Worm (Caenorhabditis elegans) whole organism, mixed stage, embryonic: ENCODE results near the gene F23H11.7.

Experiments used
- elt-3 ChIP-seq: fragments of 150-350 bp; optimal IDR thresholded peaks from 2 replicates; lab custom pipeline; 2014; ENCODE audit warnings: missing biosample characterization, missing genetic modification characterization
- flh-1 ChIP-seq: fragments of 200-800 bp; sonication (Bioruptor generic); optimal IDR thresholded peaks from 2 replicates; lab custom pipeline; 2018; ENCODE audit warnings: mild to moderate bottlenecking, missing genetic modification characterization, moderate library complexity, missing compliant biosample characterization
- mab-5 ChIP-seq: fragments of 150-350 bp; optimal IDR thresholded peaks from 2 replicates; lab custom pipeline; 2014; ENCODE audit warnings: missing biosample characterization, missing genetic modification characterization
- mep-1 ChIP-seq: fragments of 150-350 bp; optimal IDR thresholded peaks from 2 replicates; lab custom pipeline; 2017; ENCODE audit warnings: missing biosample characterization, missing genetic modification reagents, missing genetic modification characterization, inconsistent platforms
- nhr-12 ChIP-seq: fragments of 150-350 bp; optimal IDR thresholded peaks from 2 replicates; lab custom pipeline; 2014; ENCODE audit warnings: missing biosample characterization, missing genetic modification characterization
- nhr-76 ChIP-seq: sonication (generic microtip); optimal IDR thresholded peaks from 2 replicates; lab custom pipeline; 2017; ENCODE audit warnings: missing biosample characterization, missing genetic modification characterization
- pha-4 ChIP-seq: fragments of 150-350 bp; optimal IDR thresholded peaks from 2 replicates; lab custom pipeline; 2018; ENCODE audit warnings: missing biosample characterization, missing genetic modification reagents, missing genetic modification characterization
- snpc-4 ChIP-seq: fragments of 150-350 bp; optimal IDR thresholded peaks from 2 replicates; lab custom pipeline; 2014; ENCODE audit warnings: missing biosample characterization, missing genetic modification characterization
- sptf-1 ChIP-seq: sonication (generic microtip); optimal IDR thresholded peaks from 2 replicates; lab custom pipeline; 2017; ENCODE audit warnings: mild to moderate bottlenecking, missing genetic modification characterization, moderate library complexity, missing compliant biosample characterization
- unc-39 ChIP-seq: fragments of 150-350 bp; optimal IDR thresholded peaks from 2 replicates; lab custom pipeline; 2014; ENCODE audit warnings: missing biosample characterization, missing genetic modification characterization
- unc-62 ChIP-seq: fragments of 150-350 bp; optimal IDR thresholded peaks from 2 replicates; lab custom pipeline; 2014; ENCODE audit warnings: missing biosample characterization, missing genetic modification reagents, missing genetic modification characterization
- ztf-11 ChIP-seq: fragments of 150-350 bp; optimal IDR thresholded peaks from 2 replicates; lab custom pipeline; 2014; ENCODE audit warnings: missing biosample characterization, missing genetic modification characterization

DNA sequence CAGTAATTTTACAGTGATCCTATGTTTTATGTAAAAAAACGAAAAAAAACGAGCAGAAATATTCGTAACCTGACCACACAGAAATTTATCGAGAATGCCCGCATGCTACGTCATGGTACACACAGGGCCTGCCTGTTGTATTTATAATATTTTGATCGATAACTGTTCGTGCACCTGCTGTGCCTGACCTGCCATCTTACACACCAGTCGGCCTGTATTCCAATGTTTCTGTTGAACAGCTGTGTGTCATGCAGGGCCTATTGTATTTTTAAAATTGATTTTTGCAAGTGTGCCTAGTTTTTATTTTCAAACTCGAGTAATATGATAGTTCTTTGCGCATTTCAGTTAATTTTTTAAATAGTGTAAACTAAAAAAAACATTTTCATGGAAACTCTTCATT, 47.0 kb upstream of the F23H11.7 start:
- TF ChIP-seq nhr-12 (tag; lab: Kevin White, UChicago) (no peak), unc-39 (tag; lab: Kevin White, UChicago) (no peak), unc-62 (GFP tag; lab: Kevin White, UChicago) (no peak), nhr-76 (tag; lab: Kevin White, UChicago) (no peak), sptf-1 (tag; lab: Kevin White, UChicago) (no peak), elt-3 (tag; lab: Kevin White, UChicago) (no peak), flh-1 (GFP tag; lab: Kevin White, UChicago) (no peak), ztf-11 (no peak), mab-5 (tag; lab: Kevin White, UChicago) (no peak), mep-1 (tag; lab: Kevin White, UChicago) (no peak), snpc-4 (tag; lab: Kevin White, UChicago) (no peak), pha-4 (no peak)
